Worm (Caenorhabditis elegans): ENCODE data around the gene ule-2.

ce11 chrIV:14631726-14632125, 3.2 kb upstream of the ule-2 start:
- TF ChIP-seq flt-1 (GFP tag; IDR thresholded peaks at IDR 0.05) (no peak), ama-1 (optimal IDR thresholded peaks at IDR 0.05) (no peak), pes-1 (GFP tag; IDR thresholded peaks at IDR 0.05) (no peak), ets-7 (tag; optimal IDR thresholded peaks at IDR 0.05) (no peak), hnd-1 (tag; optimal IDR thresholded peaks at IDR 0.05) (no peak), B0310.2 (tag; optimal IDR thresholded peaks at IDR 0.05) (no peak), tbx-11 (GFP tag; IDR thresholded peaks at IDR 0.05) (no peak), ceh-13 (GFP tag; optimal IDR thresholded peaks at IDR 0.05) (no peak), tbx-37 (GFP tag; conservative IDR thresholded peaks at IDR 0.05) (no peak), hmbx-1 (tag; optimal IDR thresholded peaks at IDR 0.05) (no peak), ceh-36 (tag; optimal IDR thresholded peaks at IDR 0.05) (no peak), scrt-1 (GFP tag; IDR thresholded peaks at IDR 0.05) (no peak), sea-1 (GFP tag; conservative IDR thresholded peaks at IDR 0.05) (no peak)
